Fruit fly (Drosophila melanogaster) whole organism, embryonic: Measurements from ENCODE around the gene wge.
A peak's percentile ranks its signal among the peaks of the same experiment; 100 is the strongest.

Experiments used
- Atf6 ChIP-seq: fragments of 200-800 bp; sonication (Bioruptor generic); IDR thresholded peaks from 2 replicates; pipeline ENCODE4 v1.3.6; 2022; ENCODE audit warnings: missing biosample characterization, missing genetic modification characterization
- CG10267 ChIP-seq: fragments of 200-800 bp; sonication (Bioruptor generic); optimal IDR thresholded peaks from 2 replicates; lab custom pipeline; 2018; ENCODE audit warnings: missing biosample characterization, mild to moderate bottlenecking, missing genetic modification characterization, moderate library complexity
- CG10431 ChIP-seq: fragments of 200-800 bp; sonication (Bioruptor generic); optimal IDR thresholded peaks from 3 replicates; lab custom pipeline; 2018; ENCODE audit warnings: missing biosample characterization, mild to moderate bottlenecking, missing genetic modification characterization
- CG10654 ChIP-seq: fragments of 200-800 bp; sonication (Bioruptor generic); optimal IDR thresholded peaks from 2 replicates; lab custom pipeline; 2016; ENCODE audit warnings: missing biosample characterization, missing genetic modification characterization
- CG11695 ChIP-seq: fragments of 200-800 bp; sonication (Bioruptor generic); IDR thresholded peaks from 3 replicates; pipeline ENCODE4 v1.3.6; 2022; ENCODE audit warnings: missing biosample characterization, missing genetic modification characterization
- CG13624 ChIP-seq: fragments of 200-800 bp; sonication (Bioruptor generic); optimal IDR thresholded peaks from 2 replicates; lab custom pipeline; 2016; ENCODE audit warnings: missing biosample characterization, missing genetic modification characterization
- CG14710 ChIP-seq: fragments of 200-800 bp; sonication (Bioruptor generic); optimal IDR thresholded peaks from 3 replicates; lab custom pipeline; 2019; ENCODE audit warnings: missing biosample characterization, mild to moderate bottlenecking, missing genetic modification characterization, moderate library complexity
- CG15696 ChIP-seq: fragments of 200-800 bp; sonication (Bioruptor generic); optimal IDR thresholded peaks from 2 replicates; lab custom pipeline; 2019; ENCODE audit warnings: missing biosample characterization, mild to moderate bottlenecking, missing genetic modification characterization, moderate library complexity
- CG1602 ChIP-seq: fragments of 200-800 bp; sonication (Bioruptor generic); optimal IDR thresholded peaks from 3 replicates; lab custom pipeline; 2016; ENCODE audit warnings: missing biosample characterization, missing genetic modification characterization
- CG16815 ChIP-seq: fragments of 200-800 bp; sonication (Bioruptor generic); optimal IDR thresholded peaks from 3 replicates; lab custom pipeline; 2017; ENCODE audit warnings: missing biosample characterization, mild to moderate bottlenecking, missing genetic modification characterization
- CG17568 ChIP-seq: fragments of 200-800 bp; sonication (Bioruptor generic); optimal IDR thresholded peaks from 2 replicates; lab custom pipeline; 2018; ENCODE audit warnings: missing biosample characterization, mild to moderate bottlenecking, missing genetic modification characterization, moderate library complexity
- CG31365 ChIP-seq: fragments of 200-800 bp; sonication (Bioruptor generic); optimal IDR thresholded peaks from 2 replicates; lab custom pipeline; 2018; ENCODE audit warnings: missing biosample characterization, mild to moderate bottlenecking, missing genetic modification characterization
- CG43689 ChIP-seq: fragments of 200-800 bp; sonication (Bioruptor generic); IDR thresholded peaks from 2 replicates; pipeline ENCODE4 v1.3.6; 2022; ENCODE audit warnings: missing biosample characterization, missing genetic modification characterization
- CG5953 ChIP-seq: fragments of 200-800 bp; sonication (Bioruptor generic); IDR thresholded peaks from 2 replicates; pipeline ENCODE4 v1.3.6; 2022; ENCODE audit warnings: missing biosample characterization, missing genetic modification characterization
- CG7556 ChIP-seq: fragments of 200-800 bp; sonication (Bioruptor generic); optimal IDR thresholded peaks from 2 replicates; lab custom pipeline; 2017; ENCODE audit warnings: missing biosample characterization, mild to moderate bottlenecking, missing genetic modification characterization
- CG7987 ChIP-seq: fragments of 200-800 bp; sonication (Bioruptor generic); optimal IDR thresholded peaks from 2 replicates; lab custom pipeline; 2018; ENCODE audit warnings: missing biosample characterization, mild to moderate bottlenecking, missing genetic modification characterization, moderate library complexity
- CG9609 ChIP-seq: fragments of 200-800 bp; sonication (Bioruptor generic); optimal IDR thresholded peaks from 3 replicates; lab custom pipeline; 2016; ENCODE audit warnings: missing biosample characterization, missing genetic modification characterization
- Dek ChIP-seq: fragments of 200-800 bp; sonication (Bioruptor generic); optimal IDR thresholded peaks from 3 replicates; lab custom pipeline; 2019; ENCODE audit warnings: missing biosample characterization, mild to moderate bottlenecking, missing genetic modification characterization, moderate library complexity
- Dip2 ChIP-seq: fragments of 200-800 bp; sonication (Bioruptor generic); IDR thresholded peaks from 2 replicates; pipeline ENCODE4 v1.3.6; 2022; ENCODE audit warnings: missing biosample characterization, missing genetic modification characterization
- Dip3 ChIP-seq: fragments of 200-800 bp; sonication (Bioruptor generic); optimal IDR thresholded peaks from 3 replicates; lab custom pipeline; 2016; ENCODE audit warnings: missing biosample characterization, missing genetic modification characterization
- HmgZ ChIP-seq: fragments of 200-800 bp; sonication (Bioruptor generic); optimal IDR thresholded peaks from 2 replicates; lab custom pipeline; 2018; ENCODE audit warnings: missing biosample characterization, mild to moderate bottlenecking, missing genetic modification characterization
- Hr39 ChIP-seq: fragments of >200 bp; optimal IDR thresholded peaks from 2 replicates; lab custom pipeline; 2017
- Hsf ChIP-seq: fragments of 200-800 bp; sonication (Bioruptor generic); optimal IDR thresholded peaks from 3 replicates; lab custom pipeline; 2016; ENCODE audit warnings: missing biosample characterization, missing genetic modification characterization
- Jarid2 ChIP-seq: fragments of 200-800 bp; sonication (Bioruptor generic); optimal IDR thresholded peaks from 3 replicates; lab custom pipeline; 2017; ENCODE audit warnings: mild to moderate bottlenecking, missing biosample characterization, missing genetic modification reagents, missing genetic modification characterization
- MESR4 ChIP-seq: fragments of 200-800 bp; sonication (Bioruptor generic); optimal IDR thresholded peaks from 2 replicates; lab custom pipeline; 2018; ENCODE audit warnings: missing biosample characterization, mild to moderate bottlenecking, missing genetic modification characterization, moderate library complexity
- Nf-YB ChIP-seq: fragments of 200-800 bp; sonication (Bioruptor generic); optimal IDR thresholded peaks from 3 replicates; lab custom pipeline; 2019; ENCODE audit warnings: missing biosample characterization, mild to moderate bottlenecking, missing genetic modification characterization, moderate library complexity
- Nf-YC ChIP-seq: fragments of 200-800 bp; optimal IDR thresholded peaks from 3 replicates; lab custom pipeline; 2019; ENCODE audit warnings: missing biosample characterization, mild to moderate bottlenecking, missing genetic modification characterization, moderate library complexity
- Opbp ChIP-seq: fragments of 200-800 bp; sonication (Bioruptor generic); IDR thresholded peaks from 3 replicates; pipeline ENCODE4 v1.3.6; 2022; ENCODE audit warnings: missing biosample characterization, missing genetic modification characterization; ENCODE audit not compliant: partially characterized antibody
- Sry-δ ChIP-seq: fragments of 200-800 bp; sonication (Bioruptor generic); optimal IDR thresholded peaks from 2 replicates; lab custom pipeline; 2016; ENCODE audit warnings: missing biosample characterization, missing genetic modification characterization
- TFAM ChIP-seq: fragments of 200-800 bp; sonication (Bioruptor generic); optimal IDR thresholded peaks from 2 replicates; lab custom pipeline; 2017; ENCODE audit warnings: missing biosample characterization, missing genetic modification characterization, inconsistent platforms
- Xbp1 ChIP-seq: fragments of 200-800 bp; sonication (Bioruptor generic); optimal IDR thresholded peaks from 3 replicates; lab custom pipeline; 2016; ENCODE audit warnings: missing biosample characterization, mild to moderate bottlenecking, missing genetic modification characterization
- al ChIP-seq: fragments of 200-800 bp; sonication (Bioruptor generic); IDR thresholded peaks from 2 replicates; pipeline ENCODE4 v1.3.6; 2022; ENCODE audit warnings: missing biosample characterization, missing genetic modification characterization
- chif ChIP-seq, 2 experiments: fragments of 200-800 bp; sonication (Bioruptor generic); optimal IDR thresholded peaks; 3 replicates each; lab custom pipeline; 2016; ENCODE audit warnings: missing biosample characterization in 2 of 2, missing genetic modification characterization in 2 of 2
- en ChIP-seq: fragments of 200-800 bp; sonication (Bioruptor generic); optimal IDR thresholded peaks from 2 replicates; lab custom pipeline; 2016; ENCODE audit warnings: missing biosample characterization, missing genetic modification characterization
- ewg ChIP-seq: fragments of 200-800 bp; sonication (Bioruptor generic); optimal IDR thresholded peaks from 3 replicates; lab custom pipeline; 2017; ENCODE audit warnings: mild to moderate bottlenecking, missing biosample characterization, missing genetic modification reagents, missing genetic modification characterization
- fd96Cb ChIP-seq: fragments of 200-800 bp; sonication (Bioruptor generic); optimal IDR thresholded peaks from 2 replicates; lab custom pipeline; 2018; ENCODE audit warnings: missing biosample characterization, mild to moderate bottlenecking, missing genetic modification characterization, moderate library complexity
- gce ChIP-seq: fragments of 200-800 bp; sonication (Bioruptor generic); IDR thresholded peaks from 3 replicates; pipeline ENCODE4 v1.3.6; 2022; ENCODE audit warnings: missing biosample characterization, missing genetic modification characterization
- gfzf ChIP-seq: fragments of 200-800 bp; sonication (Bioruptor generic); optimal IDR thresholded peaks from 2 replicates; lab custom pipeline; 2016; ENCODE audit warnings: missing biosample characterization, mild to moderate bottlenecking, missing genetic modification characterization, moderate library complexity
- h ChIP-seq: fragments of >200 bp; optimal IDR thresholded peaks from 2 replicates; lab custom pipeline; 2017
- her ChIP-seq: fragments of 200-800 bp; sonication (Bioruptor generic); optimal IDR thresholded peaks from 2 replicates; lab custom pipeline; 2016; ENCODE audit warnings: missing biosample characterization, missing genetic modification characterization
- kah ChIP-seq: fragments of 200-800 bp; sonication (Bioruptor generic); optimal IDR thresholded peaks from 2 replicates; lab custom pipeline; 2018; ENCODE audit warnings: missing biosample characterization, mild to moderate bottlenecking, missing genetic modification characterization
- sc ChIP-seq, 3 experiments: fragments of >200 bp in 2 of 3; fragments of 200-800 bp in 1 of 3; sonication (Bioruptor generic) in 1 of 3; optimal IDR thresholded peaks; 2 replicates in 2 of 3; 3 replicates in 1 of 3; lab custom pipeline; 2017; ENCODE audit warnings: mild to moderate bottlenecking in 1 of 3, missing biosample characterization in 1 of 3, missing genetic modification characterization in 1 of 3, missing genetic modification reagents in 1 of 3
- sd ChIP-seq: fragments of 200-800 bp; sonication (Bioruptor generic); optimal IDR thresholded peaks from 3 replicates; lab custom pipeline; 2018; ENCODE audit warnings: missing biosample characterization, mild to moderate bottlenecking, missing genetic modification characterization, moderate library complexity
- sim ChIP-seq: fragments of 200-800 bp; sonication (Bioruptor generic); IDR thresholded peaks from 2 replicates; pipeline ENCODE4 v1.3.6; 2022; ENCODE audit warnings: missing biosample characterization, missing genetic modification characterization
- sob ChIP-seq: fragments of 200-800 bp; sonication (Bioruptor generic); IDR thresholded peaks from 2 replicates; pipeline ENCODE4 v1.3.6; 2022; ENCODE audit warnings: missing biosample characterization, missing genetic modification characterization
- stc ChIP-seq: fragments of 200-800 bp; sonication (Bioruptor generic); IDR thresholded peaks from 2 replicates; pipeline ENCODE4 v1.3.6; 2022; ENCODE audit warnings: missing biosample characterization, missing genetic modification characterization
- trh ChIP-seq: fragments of 200-800 bp; sonication (Bioruptor generic); optimal IDR thresholded peaks from 2 replicates; lab custom pipeline; 2016; ENCODE audit warnings: missing biosample characterization, missing genetic modification characterization
- twi ChIP-seq: fragments of 200-800 bp; optimal IDR thresholded peaks from 2 replicates; lab custom pipeline; 2019; ENCODE audit warnings: missing biosample characterization, mild to moderate bottlenecking, missing genetic modification characterization, moderate library complexity
- wor ChIP-seq: fragments of 200-800 bp; sonication (Bioruptor generic); IDR thresholded peaks from 2 replicates; pipeline ENCODE4 v1.3.6; 2022; ENCODE audit warnings: missing biosample characterization, missing genetic modification characterization
- zen ChIP-seq: fragments of 200-800 bp; sonication (Bioruptor generic); optimal IDR thresholded peaks from 3 replicates; lab custom pipeline; 2018; ENCODE audit warnings: missing biosample characterization, mild to moderate bottlenecking, missing genetic modification characterization, moderate library complexity
- zen2 ChIP-seq: fragments of 200-800 bp; sonication (Bioruptor generic); IDR thresholded peaks from 3 replicates; pipeline ENCODE4 v1.3.6; 2022; ENCODE audit warnings: missing biosample characterization, missing genetic modification characterization; ENCODE audit not compliant: partially characterized antibody

Gene wge

dm6 chr3R:22663115-22663514 lies 57.8 kb downstream of the wge start (continued):
- TF ChIP-seq MESR4 (GFP tag; lab: Kevin White, UChicago) (no peak), zen2 (GFP tag; lab: Robert Waterston, UW) (no peak), al (GFP tag; lab: Robert Waterston, UW) (no peak), CG13624 (GFP tag; lab: Kevin White, UChicago) (peak; percentile 26), Xbp1 (GFP tag; lab: Kevin White, UChicago) (peak; percentile 73), HmgZ (peak; percentile 42), CG7987 (GFP tag; lab: Kevin White, UChicago) (no peak), Nf-YB (GFP tag; lab: Kevin White, UChicago) (peak; percentile 33), en (GFP tag; lab: Kevin White, UChicago) (peak; percentile 7), CG10431 (GFP tag; lab: Kevin White, UChicago) (no peak), CG7556 (GFP tag; lab: Kevin White, UChicago) (peak; percentile 67), CG10654 (GFP tag; lab: Kevin White, UChicago) (peak; percentile 15), gce (no peak), CG9609 (GFP tag; lab: Kevin White, UChicago) (no peak), Nf-YC (tag; lab: Kevin White, UChicago) (no peak), her (peak; percentile 35), trh (GFP tag; lab: Kevin White, UChicago) (peak; percentile 26), CG16815 (GFP tag; lab: Kevin White, UChicago) (peak; percentile 59), gfzf (no peak), kah (GFP tag; lab: Kevin White, UChicago) (no peak), CG43689 (no peak), CG14710 (peak; percentile 29), Jarid2 (GFP tag; lab: Kevin White, UChicago) (no peak), wor (GFP tag; lab: Robert Waterston, UW) (peak; percentile 61), CG15696 (tag; lab: Kevin White, UChicago) (no peak), Dek (peak; percentile 50), sc (optimal IDR thresholded peaks at IDR 0.05; lab: Kevin White, UChicago) (no peak), sc (GFP tag; optimal IDR thresholded peaks at IDR 0.05; lab: Kevin White, UChicago) (peak; percentile 45), sim (peak; percentile 29; the same call in 1 of the 2 replicates), CG10267 (tag; lab: Kevin White, UChicago) (peak; percentile 37), CG5953 (peak; percentile 56; the same call in 1 of the 2 replicates), Dip2 (GFP tag; lab: Robert Waterston, UW) (no peak), stc (GFP tag; lab: Robert Waterston, UW) (peak; percentile 63; the same call in 1 of the 2 replicates), TFAM (GFP tag; lab: Kevin White, UChicago) (no peak), Dip3 (GFP tag; lab: Kevin White, UChicago) (peak; percentile 79), h (lab: Kevin White, UChicago) (no peak), twi (no peak), Sry-δ (no peak), Hsf (GFP tag; lab: Kevin White, UChicago) (peak; percentile 77), Opbp (GFP tag; lab: Robert Waterston, UW) (no peak), sd (tag; lab: Kevin White, UChicago) (no peak), CG17568 (GFP tag; lab: Kevin White, UChicago) (peak; percentile 50), sob (GFP tag; lab: Robert Waterston, UW) (peak; percentile 63), CG31365 (tag; lab: Kevin White, UChicago) (no peak), fd96Cb (tag; lab: Kevin White, UChicago) (peak; percentile 43), CG11695 (GFP tag; lab: Robert Waterston, UW) (peak; percentile 33; the same call in 1 of the 3 replicates), CG1602 (GFP tag; lab: Kevin White, UChicago) (peak; percentile 57), ewg (peak; percentile 30), zen (tag; lab: Kevin White, UChicago) (no peak), Hr39 (lab: Kevin White, UChicago) (no peak), chif (GFP tag; optimal IDR thresholded peaks at IDR 0.05; lab: Kevin White, UChicago) (peak; percentile 61 to 65), Atf6 (peak; percentile 85)
